Fruit fly (Drosophila melanogaster) whole organism, embryonic: ENCODE measurements around the gene CG14881.

Source experiments
- Abd-B ChIP-seq: fragments of 200-800 bp; sonication (Bioruptor generic); optimal IDR thresholded peaks from 2 replicates; lab custom pipeline; 2018; ENCODE audit warnings: missing biosample characterization, mild to moderate bottlenecking, missing genetic modification characterization, moderate library complexity
- Atf-2 ChIP-seq: fragments of 200-800 bp; sonication (Bioruptor generic); optimal IDR thresholded peaks from 2 replicates; lab custom pipeline; 2016; ENCODE audit warnings: missing biosample characterization, missing genetic modification characterization
- B-H1 ChIP-seq: fragments of 200-800 bp; sonication (Bioruptor generic); IDR thresholded peaks from 3 replicates; pipeline ENCODE4 v1.3.6; 2022; ENCODE audit warnings: missing biosample characterization, missing genetic modification characterization
- BtbVII ChIP-seq: fragments of 200-800 bp; sonication (Bioruptor generic); optimal IDR thresholded peaks from 3 replicates; lab custom pipeline; 2017; ENCODE audit warnings: missing biosample characterization, mild to moderate bottlenecking, missing genetic modification characterization
- CG10654 ChIP-seq: fragments of 200-800 bp; sonication (Bioruptor generic); optimal IDR thresholded peaks from 2 replicates; lab custom pipeline; 2016; ENCODE audit warnings: missing biosample characterization, missing genetic modification characterization
- CG1233 ChIP-seq: fragments of 200-800 bp; sonication (Bioruptor generic); optimal IDR thresholded peaks from 4 replicates; lab custom pipeline; 2018; ENCODE audit warnings: missing biosample characterization, mild to moderate bottlenecking, missing genetic modification characterization
- CG14441 ChIP-seq: fragments of 200-800 bp; sonication (Bioruptor generic); IDR thresholded peaks from 2 replicates; pipeline ENCODE4 v1.3.6; 2022; ENCODE audit warnings: missing biosample characterization, missing genetic modification characterization
- CG15514 ChIP-seq: fragments of 200-800 bp; sonication (Bioruptor generic); optimal IDR thresholded peaks from 3 replicates; lab custom pipeline; 2017; ENCODE audit warnings: missing biosample characterization, missing genetic modification characterization, mild to moderate bottlenecking, moderate library complexity, missing genetic modification reagents
- CG2120 ChIP-seq: fragments of 200-800 bp; sonication (Bioruptor generic); optimal IDR thresholded peaks from 3 replicates; lab custom pipeline; 2016; ENCODE audit warnings: missing biosample characterization, missing genetic modification characterization
- CG2712 ChIP-seq: fragments of 200-800 bp; optimal IDR thresholded peaks from 3 replicates; lab custom pipeline; 2019; ENCODE audit warnings: missing biosample characterization, mild to moderate bottlenecking, missing genetic modification characterization, moderate library complexity
- CG31224 ChIP-seq: fragments of 200-800 bp; sonication (Bioruptor generic); IDR thresholded peaks from 2 replicates; pipeline ENCODE4 v1.3.6; 2022; ENCODE audit warnings: missing biosample characterization, missing genetic modification characterization
- CG5245 ChIP-seq: fragments of 200-800 bp; sonication (Bioruptor generic); optimal IDR thresholded peaks from 3 replicates; lab custom pipeline; 2016; ENCODE audit warnings: missing biosample characterization, missing genetic modification characterization
- CG6175 ChIP-seq: fragments of 200-800 bp; sonication (Bioruptor generic); IDR thresholded peaks from 3 replicates; pipeline ENCODE4 v1.3.6; 2022; ENCODE audit warnings: missing biosample characterization, missing genetic modification characterization
- CG6683 ChIP-seq: fragments of 200-800 bp; sonication (Bioruptor generic); optimal IDR thresholded peaks from 2 replicates; lab custom pipeline; 2017; ENCODE audit warnings: missing biosample characterization, mild to moderate bottlenecking, missing genetic modification characterization, missing genetic modification reagents
- CG6689 ChIP-seq: fragments of 200-800 bp; sonication (Bioruptor generic); IDR thresholded peaks from 2 replicates; pipeline ENCODE4 v1.3.6; 2022; ENCODE audit warnings: missing biosample characterization, missing genetic modification characterization
- CG7839 ChIP-seq: fragments of 200-800 bp; sonication (Bioruptor generic); optimal IDR thresholded peaks from 3 replicates; lab custom pipeline; 2018; ENCODE audit warnings: missing biosample characterization, mild to moderate bottlenecking, missing genetic modification characterization, moderate library complexity
- CG8478 ChIP-seq: fragments of >200 bp; optimal IDR thresholded peaks from 2 replicates; lab custom pipeline; 2018
- CG8924 ChIP-seq: fragments of 200-800 bp; optimal IDR thresholded peaks from 3 replicates; lab custom pipeline; 2019; ENCODE audit warnings: missing biosample characterization, mild to moderate bottlenecking, missing genetic modification characterization, moderate library complexity
- CG9876 ChIP-seq: fragments of 200-800 bp; sonication (Bioruptor generic); optimal IDR thresholded peaks from 2 replicates; lab custom pipeline; 2016; ENCODE audit warnings: missing biosample characterization, missing genetic modification characterization
- D19B ChIP-seq: fragments of 200-800 bp; sonication (Bioruptor generic); optimal IDR thresholded peaks from 2 replicates; lab custom pipeline; 2017; ENCODE audit warnings: missing biosample characterization, mild to moderate bottlenecking, missing genetic modification characterization
- Dbx ChIP-seq: fragments of 200-800 bp; sonication (Bioruptor generic); IDR thresholded peaks from 3 replicates; pipeline ENCODE4 v1.3.6; 2022; ENCODE audit warnings: missing biosample characterization, missing genetic modification characterization
- Elba2 ChIP-seq: fragments of 200-800 bp; sonication (Bioruptor generic); optimal IDR thresholded peaks from 3 replicates; lab custom pipeline; 2016; ENCODE audit warnings: missing biosample characterization, missing genetic modification characterization
- HLH3B ChIP-seq: fragments of 200-800 bp; sonication (Bioruptor generic); IDR thresholded peaks from 2 replicates; pipeline ENCODE4 v1.3.6; 2022; ENCODE audit warnings: missing biosample characterization, missing genetic modification characterization
- Hr39 ChIP-seq: fragments of >200 bp; optimal IDR thresholded peaks from 2 replicates; lab custom pipeline; 2017
- Lhr ChIP-seq: fragments of 200-800 bp; sonication (Bioruptor generic); optimal IDR thresholded peaks from 3 replicates; lab custom pipeline; 2017; ENCODE audit warnings: mild to moderate bottlenecking, missing biosample characterization, missing genetic modification reagents, missing genetic modification characterization
- Lpt ChIP-seq: fragments of >200 bp; optimal IDR thresholded peaks from 2 replicates; lab custom pipeline; 2018; ENCODE audit warnings: missing biosample characterization, missing genetic modification characterization
- Max ChIP-seq: fragments of 200-800 bp; sonication (Bioruptor generic); optimal IDR thresholded peaks from 2 replicates; lab custom pipeline; 2016; ENCODE audit warnings: missing biosample characterization, mild to moderate bottlenecking, missing genetic modification characterization
- NC2β ChIP-seq: fragments of 200-800 bp; sonication (Bioruptor generic); optimal IDR thresholded peaks from 2 replicates; lab custom pipeline; 2016; ENCODE audit warnings: missing biosample characterization, missing genetic modification characterization
- Poxn ChIP-seq: fragments of 200-800 bp; sonication (Bioruptor generic); IDR thresholded peaks from 2 replicates; pipeline ENCODE4 v1.3.6; 2022; ENCODE audit warnings: missing biosample characterization, missing genetic modification characterization
- Six4 ChIP-seq: fragments of 200-800 bp; sonication (Bioruptor generic); optimal IDR thresholded peaks from 2 replicates; lab custom pipeline; 2016; ENCODE audit warnings: missing biosample characterization, missing genetic modification characterization
- TFAM ChIP-seq: fragments of 200-800 bp; sonication (Bioruptor generic); optimal IDR thresholded peaks from 2 replicates; lab custom pipeline; 2017; ENCODE audit warnings: missing biosample characterization, missing genetic modification characterization, inconsistent platforms
- cato ChIP-seq: fragments of 200-800 bp; sonication (Bioruptor generic); optimal IDR thresholded peaks from 2 replicates; lab custom pipeline; 2016; ENCODE audit warnings: missing biosample characterization, missing genetic modification characterization, borderline replicate concordance
- crol ChIP-seq: fragments of 200-800 bp; sonication (Bioruptor generic); IDR thresholded peaks from 2 replicates; pipeline ENCODE4 v1.3.6; 2022; ENCODE audit warnings: missing biosample characterization, missing genetic modification characterization
- eve ChIP-seq, 2 experiments: fragments of >200 bp; optimal IDR thresholded peaks; 2 replicates each; lab custom pipeline; 2017; ENCODE audit warnings: missing biosample characterization in 2 of 2, missing genetic modification characterization in 2 of 2
- fd96Cb ChIP-seq: fragments of 200-800 bp; sonication (Bioruptor generic); optimal IDR thresholded peaks from 2 replicates; lab custom pipeline; 2018; ENCODE audit warnings: missing biosample characterization, mild to moderate bottlenecking, missing genetic modification characterization, moderate library complexity
- ftz-f1 ChIP-seq: fragments of 200-800 bp; sonication (Bioruptor generic); optimal IDR thresholded peaks from 2 replicates; lab custom pipeline; 2016; ENCODE audit warnings: missing biosample characterization, missing genetic modification characterization
- gem ChIP-seq: fragments of 200-800 bp; sonication (Bioruptor generic); optimal IDR thresholded peaks from 2 replicates; lab custom pipeline; 2019; ENCODE audit warnings: missing biosample characterization, mild to moderate bottlenecking, missing genetic modification characterization, moderate library complexity
- ham ChIP-seq: fragments of 200-800 bp; sonication (Bioruptor generic); IDR thresholded peaks from 2 replicates; pipeline ENCODE4 v1.3.6; 2022; ENCODE audit warnings: missing biosample characterization, missing genetic modification characterization
- ken ChIP-seq: fragments of 200-800 bp; sonication (Bioruptor generic); IDR thresholded peaks from 3 replicates; pipeline ENCODE4 v1.3.6; 2022; ENCODE audit warnings: missing biosample characterization, missing genetic modification characterization
- knrl ChIP-seq: fragments of 200-800 bp; sonication (Bioruptor generic); IDR thresholded peaks from 3 replicates; pipeline ENCODE4 v1.3.6; 2022; ENCODE audit warnings: missing biosample characterization, missing genetic modification characterization; ENCODE audit not compliant: partially characterized antibody
- lola ChIP-seq, 3 experiments: fragments of >200 bp in 2 of 3; fragments of 200-800 bp in 1 of 3; sonication (Bioruptor generic) in 1 of 3; optimal IDR thresholded peaks; 2 replicates each; lab custom pipeline; 2017 to 2019; ENCODE audit warnings: missing biosample characterization in 3 of 3, missing genetic modification characterization in 3 of 3, mild to moderate bottlenecking in 1 of 3, moderate library complexity in 1 of 3
- pnt ChIP-seq: fragments of 200-800 bp; sonication (Bioruptor generic); optimal IDR thresholded peaks from 3 replicates; lab custom pipeline; 2016; ENCODE audit warnings: missing biosample characterization, missing genetic modification characterization
- pzg ChIP-seq: fragments of 200-800 bp; sonication (Bioruptor generic); optimal IDR thresholded peaks from 3 replicates; lab custom pipeline; 2018; ENCODE audit warnings: missing biosample characterization, mild to moderate bottlenecking, missing genetic modification characterization, moderate library complexity
- repo ChIP-seq: fragments of 200-800 bp; sonication (Bioruptor generic); optimal IDR thresholded peaks from 2 replicates; lab custom pipeline; 2016; ENCODE audit warnings: missing biosample characterization, missing genetic modification characterization
- ro ChIP-seq: fragments of 200-800 bp; sonication (Bioruptor generic); IDR thresholded peaks from 2 replicates; pipeline ENCODE4 v1.3.6; 2022; ENCODE audit warnings: missing biosample characterization, missing genetic modification characterization
- schlank ChIP-seq: fragments of 200-800 bp; sonication (Bioruptor generic); optimal IDR thresholded peaks from 2 replicates; lab custom pipeline; 2018; ENCODE audit warnings: missing biosample characterization, mild to moderate bottlenecking, missing genetic modification characterization
- stwl ChIP-seq: fragments of 200-800 bp; sonication (Bioruptor generic); optimal IDR thresholded peaks from 3 replicates; lab custom pipeline; 2018; ENCODE audit warnings: missing biosample characterization, mild to moderate bottlenecking, missing genetic modification characterization, moderate library complexity
- tll ChIP-seq, 2 experiments: fragments of 200-800 bp in 1 of 2; fragments of >200 bp in 1 of 2; sonication (Bioruptor generic) in 1 of 2; optimal IDR thresholded peaks; 2 replicates each; lab custom pipeline; 2017 to 2019; ENCODE audit warnings: missing biosample characterization in 2 of 2, missing genetic modification characterization in 2 of 2, mild to moderate bottlenecking in 1 of 2, moderate library complexity in 1 of 2
- tup ChIP-seq: fragments of 200-800 bp; sonication (Bioruptor generic); optimal IDR thresholded peaks from 2 replicates; lab custom pipeline; 2016; ENCODE audit warnings: missing biosample characterization, mild to moderate bottlenecking, missing genetic modification characterization, moderate library complexity
- usp ChIP-seq: fragments of >200 bp; optimal IDR thresholded peaks from 2 replicates; lab custom pipeline; 2017; ENCODE audit warnings: missing biosample characterization, missing genetic modification characterization
- yki ChIP-seq: fragments of >200 bp; optimal IDR thresholded peaks from 3 replicates; lab custom pipeline; 2018
- z ChIP-seq: fragments of 200-800 bp; sonication (Bioruptor generic); IDR thresholded peaks from 3 replicates; pipeline ENCODE4 v1.3.6; 2022; ENCODE audit warnings: missing biosample characterization, missing genetic modification characterization

CG14881 gene

dm6 chr3R:16432665-16433065, 2.0 kb upstream of the CG14881 start, which contains the start of gene Fntb (continued):
- TF ChIP-seq CG15514 (peak; percentile 68), Hr39 (no peak), Six4 (GFP tag; lab: Kevin White, UChicago) (peak; percentile 62), Atf-2 (no peak), TFAM (GFP tag; lab: Kevin White, UChicago) (no peak), schlank (tag; lab: Kevin White, UChicago) (peak; percentile 33), Lpt (no peak), Abd-B (GFP tag; lab: Kevin White, UChicago) (peak; percentile 74), ken (GFP tag; lab: Robert Waterston, UW) (no peak), CG6683 (GFP tag; lab: Kevin White, UChicago) (peak; percentile 31), HLH3B (0 out of 2 replicates have a peak, but pooled peaks have one; percentile 44), NC2β (GFP tag; lab: Kevin White, UChicago) (peak; percentile 18), ftz-f1 (GFP tag; lab: Kevin White, UChicago) (no peak), CG5245 (GFP tag; lab: Kevin White, UChicago) (peak; percentile 5), CG1233 (GFP tag; lab: Kevin White, UChicago) (peak; percentile 70), CG10654 (peak; percentile 67), BtbVII (peak; percentile 56), pzg (peak; percentile 24), CG6175 (GFP tag; lab: Robert Waterston, UW) (no peak; the same call in 2 of the 3 replicates), z (GFP tag; lab: Robert Waterston, UW) (no peak), Max (peak; percentile 41), Elba2 (GFP tag; lab: Kevin White, UChicago) (no peak), CG6689 (GFP tag; lab: Robert Waterston, UW) (peak; percentile 49; the same call in 1 of the 2 replicates), repo (GFP tag; lab: Kevin White, UChicago) (no peak), eve (GFP tag; optimal IDR thresholded peaks at IDR 0.05; lab: Kevin White, UChicago) (no peak), CG9876 (GFP tag; lab: Kevin White, UChicago) (no peak), pnt (no peak), ham (GFP tag; lab: Robert Waterston, UW) (no peak), usp (GFP tag; lab: Kevin White, UChicago) (no peak), CG31224 (GFP tag; lab: Robert Waterston, UW) (no peak), Poxn (GFP tag; lab: Robert Waterston, UW) (no peak), B-H1 (GFP tag; lab: Robert Waterston, UW) (no peak), fd96Cb (peak; percentile 70), CG7839 (tag; lab: Kevin White, UChicago) (no peak), tll (GFP tag; optimal IDR thresholded peaks at IDR 0.05; lab: Kevin White, UChicago) (no peak), tup (peak; percentile 15), CG2120 (GFP tag; lab: Kevin White, UChicago) (peak; percentile 78), Lhr (peak; percentile 15), Dbx (peak; percentile 65; the same call in 2 of the 3 replicates), stwl (tag; lab: Kevin White, UChicago) (peak; percentile 91), gem (tag; lab: Kevin White, UChicago) (peak; percentile 86), CG8478 (lab: Kevin White, UChicago) (no peak), D19B (GFP tag; lab: Kevin White, UChicago) (peak; percentile 58), cato (peak; percentile 30), CG8924 (tag; lab: Kevin White, UChicago) (peak; percentile 79), knrl (GFP tag; lab: Robert Waterston, UW) (no peak), crol (GFP tag; lab: Robert Waterston, UW) (no peak), ro (GFP tag; lab: Robert Waterston, UW) (no peak), lola (GFP tag; optimal IDR thresholded peaks at IDR 0.05; lab: Kevin White, UChicago) (peak in 1 of 3 experiments; percentile 60), CG2712 (tag; lab: Kevin White, UChicago) (peak; percentile 81), yki (no peak), CG14441 (GFP tag; lab: Robert Waterston, UW) (peak; percentile 49; the same call in 1 of the 2 replicates)
